Fruit fly (Drosophila melanogaster) whole organism, embryonic: Measurements from ENCODE around the gene sosie.
A peak's percentile ranks its signal among the peaks of the same experiment; 100 is the strongest.

ENCODE experiments used
- Ada2b ChIP-seq: fragments of 200-800 bp; sonication (Bioruptor generic); IDR thresholded peaks from 2 replicates; pipeline ENCODE4 v1.3.6; 2022; ENCODE audit warnings: missing biosample characterization, missing genetic modification characterization
- Atf-2 ChIP-seq: fragments of 200-800 bp; sonication (Bioruptor generic); optimal IDR thresholded peaks from 2 replicates; lab custom pipeline; 2016; ENCODE audit warnings: missing biosample characterization, missing genetic modification characterization
- Awh ChIP-seq: fragments of 200-800 bp; sonication (Bioruptor generic); IDR thresholded peaks from 2 replicates; pipeline ENCODE4, ENCODE4 v1.3.6; 2022; ENCODE audit warnings: missing biosample characterization, missing genetic modification characterization
- CG11696 ChIP-seq: fragments of 200-800 bp; sonication (Bioruptor generic); IDR thresholded peaks from 2 replicates; pipeline ENCODE4 v1.3.6; 2022; ENCODE audit warnings: missing biosample characterization, missing genetic modification characterization
- CG12744 ChIP-seq: fragments of 200-800 bp; sonication (Bioruptor generic); optimal IDR thresholded peaks from 2 replicates; lab custom pipeline; 2016; ENCODE audit warnings: missing biosample characterization, missing genetic modification characterization
- CG14050 ChIP-seq: fragments of 200-800 bp; sonication (Bioruptor generic); IDR thresholded peaks from 3 replicates; pipeline ENCODE4 v1.3.6; 2022; ENCODE audit warnings: missing biosample characterization, missing genetic modification characterization
- CG15073 ChIP-seq: fragments of 200-800 bp; sonication (Bioruptor generic); optimal IDR thresholded peaks from 2 replicates; lab custom pipeline; 2016; ENCODE audit warnings: missing biosample characterization, missing genetic modification characterization
- CG15479 ChIP-seq: fragments of 200-800 bp; sonication (Bioruptor generic); optimal IDR thresholded peaks from 3 replicates; lab custom pipeline; 2019; ENCODE audit warnings: missing biosample characterization, mild to moderate bottlenecking, missing genetic modification characterization, moderate library complexity
- CG17802 ChIP-seq: fragments of 200-800 bp; sonication (Bioruptor generic); optimal IDR thresholded peaks from 2 replicates; lab custom pipeline; 2018; ENCODE audit warnings: missing biosample characterization, mild to moderate bottlenecking, missing genetic modification characterization, moderate library complexity
- CG2129 ChIP-seq: fragments of 200-800 bp; sonication (Bioruptor generic); IDR thresholded peaks from 2 replicates; pipeline ENCODE4 v1.3.6; 2022; ENCODE audit warnings: missing biosample characterization, missing genetic modification characterization; ENCODE audit not compliant: partially characterized antibody
- CG2875 ChIP-seq: fragments of 200-800 bp; sonication (Bioruptor generic); optimal IDR thresholded peaks from 2 replicates; lab custom pipeline; 2017; ENCODE audit warnings: missing biosample characterization, mild to moderate bottlenecking, missing genetic modification characterization, missing genetic modification reagents
- CG2889 ChIP-seq: fragments of 200-800 bp; sonication (Bioruptor generic); IDR thresholded peaks from 3 replicates; pipeline ENCODE4 v1.3.6; 2022; ENCODE audit warnings: missing biosample characterization, missing genetic modification characterization
- CG33557 ChIP-seq: fragments of 200-800 bp; sonication (Bioruptor generic); optimal IDR thresholded peaks from 2 replicates; lab custom pipeline; 2019; ENCODE audit warnings: missing biosample characterization, mild to moderate bottlenecking, missing genetic modification characterization, moderate library complexity
- CG3407 ChIP-seq: fragments of 200-800 bp; sonication (Bioruptor generic); optimal IDR thresholded peaks from 2 replicates; lab custom pipeline; 2018; ENCODE audit warnings: missing biosample characterization, mild to moderate bottlenecking, missing genetic modification characterization
- CG34224 ChIP-seq: fragments of 200-800 bp; sonication (Bioruptor generic); IDR thresholded peaks from 3 replicates; pipeline ENCODE4 v1.3.6; 2022; ENCODE audit warnings: missing biosample characterization, missing genetic modification characterization; ENCODE audit not compliant: partially characterized antibody
- CG43689 ChIP-seq: fragments of 200-800 bp; sonication (Bioruptor generic); IDR thresholded peaks from 2 replicates; pipeline ENCODE4 v1.3.6; 2022; ENCODE audit warnings: missing biosample characterization, missing genetic modification characterization
- CG4730 ChIP-seq: fragments of 200-800 bp; sonication (Bioruptor generic); IDR thresholded peaks from 2 replicates; pipeline ENCODE4 v1.3.6; 2022; ENCODE audit warnings: missing biosample characterization, missing genetic modification characterization
- CG4854 ChIP-seq: fragments of 200-800 bp; sonication (Bioruptor generic); optimal IDR thresholded peaks from 2 replicates; lab custom pipeline; 2016; ENCODE audit warnings: missing biosample characterization, missing genetic modification characterization, inconsistent platforms
- CG8944 ChIP-seq: fragments of 200-800 bp; sonication (Bioruptor generic); optimal IDR thresholded peaks from 3 replicates; lab custom pipeline; 2016; ENCODE audit warnings: missing biosample characterization, missing genetic modification characterization
- Doc3 ChIP-seq: fragments of 200-800 bp; sonication (Bioruptor generic); IDR thresholded peaks from 3 replicates; pipeline ENCODE4 v1.3.6; 2022; ENCODE audit warnings: missing biosample characterization, missing genetic modification characterization; ENCODE audit not compliant: partially characterized antibody
- Drgx ChIP-seq: fragments of 200-800 bp; sonication (Bioruptor generic); IDR thresholded peaks from 2 replicates; pipeline ENCODE4 v1.3.6; 2022; ENCODE audit warnings: missing biosample characterization, missing genetic modification characterization
- E2f2 ChIP-seq: fragments of 200-800 bp; sonication (Bioruptor generic); IDR thresholded peaks from 2 replicates; pipeline ENCODE4 v1.3.6; 2022; ENCODE audit warnings: missing biosample characterization, missing genetic modification characterization
- Ets97D ChIP-seq: fragments of 200-800 bp; sonication (Bioruptor generic); optimal IDR thresholded peaks from 3 replicates; lab custom pipeline; 2016; ENCODE audit warnings: missing biosample characterization, missing genetic modification characterization
- HmgZ ChIP-seq: fragments of 200-800 bp; sonication (Bioruptor generic); optimal IDR thresholded peaks from 2 replicates; lab custom pipeline; 2018; ENCODE audit warnings: missing biosample characterization, mild to moderate bottlenecking, missing genetic modification characterization
- Hr39 ChIP-seq: fragments of >200 bp; optimal IDR thresholded peaks from 2 replicates; lab custom pipeline; 2017
- Hr51 ChIP-seq, 2 experiments: fragments of 200-800 bp; sonication (Bioruptor generic); optimal IDR thresholded peaks; 2 replicates in 1 of 2; 3 replicates in 1 of 2; lab custom pipeline; 2016 to 2018; ENCODE audit warnings: missing biosample characterization in 2 of 2, missing genetic modification characterization in 2 of 2, mild to moderate bottlenecking in 1 of 2, moderate library complexity in 1 of 2
- Hr78 ChIP-seq, 2 experiments: fragments of 200-800 bp in 1 of 2; fragments of >200 bp in 1 of 2; sonication (Bioruptor generic) in 1 of 2; optimal IDR thresholded peaks; 2 replicates each; lab custom pipeline; 2017 to 2019; ENCODE audit warnings: missing biosample characterization in 2 of 2, missing genetic modification characterization in 2 of 2, mild to moderate bottlenecking in 1 of 2, moderate library complexity in 1 of 2
- Jarid2 ChIP-seq: fragments of 200-800 bp; sonication (Bioruptor generic); optimal IDR thresholded peaks from 3 replicates; lab custom pipeline; 2017; ENCODE audit warnings: mild to moderate bottlenecking, missing biosample characterization, missing genetic modification reagents, missing genetic modification characterization
- Med ChIP-seq: fragments of 200-800 bp; sonication (Bioruptor generic); peaks from one replicate; lab custom pipeline; 2016; ENCODE audit warnings: missing biosample characterization, missing genetic modification characterization, mild to moderate bottlenecking, inconsistent platforms, moderate library complexity
- Scr ChIP-seq: fragments of 200-800 bp; sonication (Bioruptor generic); IDR thresholded peaks from 2 replicates; pipeline ENCODE4 v1.3.6; 2022; ENCODE audit warnings: missing biosample characterization, missing genetic modification characterization; ENCODE audit not compliant: partially characterized antibody
- Sry-δ ChIP-seq: fragments of 200-800 bp; sonication (Bioruptor generic); optimal IDR thresholded peaks from 2 replicates; lab custom pipeline; 2016; ENCODE audit warnings: missing biosample characterization, missing genetic modification characterization
- Usf ChIP-seq: fragments of 200-800 bp; sonication (Bioruptor generic); optimal IDR thresholded peaks from 2 replicates; lab custom pipeline; 2017; ENCODE audit warnings: missing genotype, missing biosample characterization, missing genetic modification characterization
- Xrp1 ChIP-seq: fragments of 200-800 bp; sonication (Bioruptor generic); IDR thresholded peaks from 2 replicates; pipeline ENCODE4 v1.3.6; 2022; ENCODE audit warnings: missing biosample characterization, missing genetic modification characterization
- al ChIP-seq: fragments of 200-800 bp; sonication (Bioruptor generic); IDR thresholded peaks from 2 replicates; pipeline ENCODE4 v1.3.6; 2022; ENCODE audit warnings: missing biosample characterization, missing genetic modification characterization
- aop ChIP-seq: fragments of 200-800 bp; sonication (Bioruptor generic); IDR thresholded peaks from 2 replicates; pipeline ENCODE4 v1.3.6; 2022; ENCODE audit warnings: missing biosample characterization, missing genetic modification characterization
- ap ChIP-seq: fragments of 200-800 bp; sonication (Bioruptor generic); IDR thresholded peaks from 2 replicates; pipeline ENCODE4 v1.3.6; 2022; ENCODE audit warnings: missing biosample characterization, missing genetic modification characterization
- bowl ChIP-seq: fragments of 200-800 bp; sonication (Bioruptor generic); IDR thresholded peaks from 2 replicates; pipeline ENCODE4 v1.3.6; 2022; ENCODE audit warnings: missing biosample characterization, missing genetic modification characterization
- dan ChIP-seq: fragments of 200-800 bp; sonication (Bioruptor generic); IDR thresholded peaks from 2 replicates; pipeline ENCODE4 v1.3.6; 2022; ENCODE audit warnings: missing biosample characterization, missing genetic modification characterization
- disco-r ChIP-seq: fragments of 200-800 bp; sonication (Bioruptor generic); optimal IDR thresholded peaks from 2 replicates; lab custom pipeline; 2016; ENCODE audit warnings: missing biosample characterization, missing genetic modification characterization
- fd96Cb ChIP-seq: fragments of 200-800 bp; sonication (Bioruptor generic); optimal IDR thresholded peaks from 2 replicates; lab custom pipeline; 2018; ENCODE audit warnings: missing biosample characterization, mild to moderate bottlenecking, missing genetic modification characterization, moderate library complexity
- hbn ChIP-seq: fragments of 200-800 bp; sonication (Bioruptor generic); IDR thresholded peaks from 2 replicates; pipeline ENCODE4 v1.3.6; 2022; ENCODE audit warnings: missing biosample characterization, missing genetic modification characterization; ENCODE audit not compliant: partially characterized antibody
- kah ChIP-seq: fragments of 200-800 bp; sonication (Bioruptor generic); optimal IDR thresholded peaks from 2 replicates; lab custom pipeline; 2018; ENCODE audit warnings: missing biosample characterization, mild to moderate bottlenecking, missing genetic modification characterization
- lola ChIP-seq, 3 experiments: fragments of >200 bp in 2 of 3; fragments of 200-800 bp in 1 of 3; sonication (Bioruptor generic) in 1 of 3; optimal IDR thresholded peaks; 2 replicates each; lab custom pipeline; 2017 to 2019; ENCODE audit warnings: missing biosample characterization in 3 of 3, missing genetic modification characterization in 3 of 3, mild to moderate bottlenecking in 1 of 3, moderate library complexity in 1 of 3
- mirr ChIP-seq: fragments of 200-800 bp; sonication (Bioruptor generic); optimal IDR thresholded peaks from 3 replicates; lab custom pipeline; 2018; ENCODE audit warnings: missing biosample characterization, mild to moderate bottlenecking, missing genetic modification characterization
- scrt ChIP-seq: fragments of 200-800 bp; sonication (Bioruptor generic); optimal IDR thresholded peaks from 2 replicates; lab custom pipeline; 2018; ENCODE audit warnings: missing biosample characterization, mild to moderate bottlenecking, missing genetic modification characterization, moderate library complexity
- sens ChIP-seq: fragments of 200-800 bp; sonication (Bioruptor generic); peaks from one replicate; lab custom pipeline; 2016; ENCODE audit warnings: missing biosample characterization, missing genetic modification characterization
- stc ChIP-seq: fragments of 200-800 bp; sonication (Bioruptor generic); IDR thresholded peaks from 2 replicates; pipeline ENCODE4 v1.3.6; 2022; ENCODE audit warnings: missing biosample characterization, missing genetic modification characterization
- trh ChIP-seq: fragments of 200-800 bp; sonication (Bioruptor generic); optimal IDR thresholded peaks from 2 replicates; lab custom pipeline; 2016; ENCODE audit warnings: missing biosample characterization, missing genetic modification characterization
- vvl ChIP-seq: fragments of 200-800 bp; sonication (Bioruptor generic); IDR thresholded peaks from 2 replicates; pipeline ENCODE4 v1.3.6; 2022; ENCODE audit warnings: missing biosample characterization, missing genetic modification characterization
- wek ChIP-seq: fragments of 200-800 bp; sonication (Bioruptor generic); optimal IDR thresholded peaks from 3 replicates; lab custom pipeline; 2018; ENCODE audit warnings: missing biosample characterization, mild to moderate bottlenecking, missing genetic modification characterization, moderate library complexity

sosie gene

DNA sequence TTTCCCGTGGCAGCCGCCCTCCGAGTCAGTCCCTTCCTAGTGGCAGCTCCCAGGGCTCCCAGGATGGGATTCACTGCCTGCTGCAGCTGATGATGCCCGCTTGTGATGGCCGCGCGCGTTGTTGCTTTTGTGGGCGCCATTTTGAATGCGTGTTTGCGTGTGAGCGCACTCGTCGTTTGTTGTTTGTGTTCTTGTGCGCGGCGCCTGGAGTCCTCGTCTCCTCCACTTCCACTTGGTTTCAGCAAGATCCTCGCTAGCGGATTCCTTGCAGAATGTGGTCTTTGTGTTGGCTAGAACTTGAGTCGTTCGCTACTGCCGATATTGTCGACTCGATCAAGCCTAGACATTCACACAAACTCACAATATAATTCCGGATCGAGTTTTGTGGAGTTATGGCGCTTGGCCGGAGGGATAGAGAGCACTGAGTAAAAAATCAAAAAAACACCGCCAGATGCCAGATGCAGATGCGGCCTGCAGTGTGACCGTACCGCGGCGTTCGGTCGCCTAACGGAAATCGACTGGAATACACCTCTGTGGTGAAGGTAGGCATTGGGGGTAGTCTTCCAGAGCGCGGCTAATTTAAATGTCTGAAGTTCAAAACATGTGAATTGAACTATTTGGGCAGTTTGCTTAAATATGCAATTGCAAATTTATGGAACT, 36.8 kb downstream of the sosie start, which contains the start of gene CycB3 (continued):
- TF ChIP-seq CG33557 (GFP tag; lab: Kevin White, UChicago) (peak; percentile 8), CG34224 (GFP tag; lab: Robert Waterston, UW) (no peak), bowl (no peak), mirr (GFP tag; lab: Kevin White, UChicago) (peak; percentile 22), Drgx (no peak), trh (GFP tag; lab: Kevin White, UChicago) (no peak), CG11696 (GFP tag; lab: Robert Waterston, UW) (no peak), E2f2 (GFP tag; lab: Robert Waterston, UW) (peak; percentile 100), CG4730 (no peak), hbn (no peak), Hr39 (no peak), Xrp1 (GFP tag; lab: Robert Waterston, UW) (no peak), CG2129 (GFP tag; lab: Robert Waterston, UW) (no peak), ap (GFP tag; lab: Robert Waterston, UW) (no peak), aop (no peak), scrt (no peak), CG15479 (GFP tag; lab: Kevin White, UChicago) (no peak), wek (GFP tag; lab: Kevin White, UChicago) (peak; percentile 100), dan (GFP tag; lab: Robert Waterston, UW) (no peak), Hr51 (GFP tag; optimal IDR thresholded peaks at IDR 0.05; lab: Kevin White, UChicago) (no peak), HmgZ (tag; lab: Kevin White, UChicago) (peak; percentile 71), CG2889 (GFP tag; lab: Robert Waterston, UW) (no peak), Ada2b (GFP tag; lab: Robert Waterston, UW) (no peak), CG17802 (tag; lab: Kevin White, UChicago) (no peak), CG43689 (no peak), CG3407 (GFP tag; lab: Kevin White, UChicago) (no peak), kah (GFP tag; lab: Kevin White, UChicago) (no peak), Awh (no peak), Hr78 (GFP tag; optimal IDR thresholded peaks at IDR 0.05; lab: Kevin White, UChicago) (no peak), Doc3 (no peak), Sry-δ (peak; percentile 58), Jarid2 (GFP tag; lab: Kevin White, UChicago) (peak; percentile 26), Ets97D (peak; percentile 93), CG4854 (GFP tag; lab: Kevin White, UChicago) (peak; percentile 7), CG15073 (GFP tag; lab: Kevin White, UChicago) (no peak), stc (GFP tag; lab: Robert Waterston, UW) (no peak; the same call in 1 of the 2 replicates), Usf (GFP tag; lab: Kevin White, UChicago) (no peak), Atf-2 (no peak), CG14050 (GFP tag; lab: Robert Waterston, UW) (no peak), CG12744 (GFP tag; lab: Kevin White, UChicago) (no peak), fd96Cb (no peak), CG2875 (GFP tag; lab: Kevin White, UChicago) (no peak), disco-r (GFP tag; lab: Kevin White, UChicago) (no peak), Med (peak; percentile 88), sens (GFP tag; lab: Kevin White, UChicago) (peak; percentile 75), CG8944 (GFP tag; lab: Kevin White, UChicago) (no peak), vvl (peak; percentile 64), Scr (GFP tag; lab: Robert Waterston, UW) (peak; percentile 44; the same call in 1 of the 2 replicates), al (GFP tag; lab: Robert Waterston, UW) (no peak), lola (GFP tag; optimal IDR thresholded peaks at IDR 0.05; lab: Kevin White, UChicago) (no peak)
